Fruit fly (Drosophila melanogaster) whole organism, adult: ENCODE measurements around the gene CG11626.

Experiments
- CG14711 ChIP-seq: fragments of 200-800 bp; sonication (Bioruptor generic); optimal IDR thresholded peaks from 2 replicates; lab custom pipeline; 2018; ENCODE audit warnings: missing biosample characterization, mild to moderate bottlenecking, missing genetic modification characterization, moderate library complexity
- cic ChIP-seq: fragments of 200-800 bp; sonication (Bioruptor generic); optimal IDR thresholded peaks from 2 replicates; lab custom pipeline; 2017; ENCODE audit warnings: missing biosample characterization, mild to moderate bottlenecking, missing genetic modification characterization, moderate library complexity
- cnc ChIP-seq, 2 experiments: fragments of >200 bp; optimal IDR thresholded peaks; 2 replicates each; lab custom pipeline; 2017
- tj ChIP-seq: fragments of 200-800 bp; sonication (Bioruptor generic); optimal IDR thresholded peaks from 3 replicates; lab custom pipeline; 2017; ENCODE audit warnings: missing biosample characterization, mild to moderate bottlenecking, missing genetic modification characterization, moderate library complexity

- no peak for TF ChIP-seq CG14711 (tag; lab: Kevin White, UChicago)
- TF ChIP-seq tj = no peak
- no peak for TF ChIP-seq cic
- no peak for TF ChIP-seq cnc (optimal IDR thresholded peaks at IDR 0.05; lab: Kevin White, UChicago)
Measured at dm6 chr3R:19370693-19371092, 38.0 kb upstream of the CG11626 start.
